Worm (Caenorhabditis elegans): ENCODE results near the gene C05E4.12.

The C05E4.12 gene

ce11 chrV:724946-725806 is 36.6 kb downstream of the C05E4.12 start:
- TF ChIP-seq lin-26 (GFP tag; IDR thresholded peaks at IDR 0.05) (peak; percentile 75; the same call in 1 of the 2 replicates), ceh-79 (tag; optimal IDR thresholded peaks at IDR 0.05) (no peak), lag-1 (GFP tag; IDR thresholded peaks at IDR 0.05) (no peak), him-1 (tag; optimal IDR thresholded peaks at IDR 0.05) (no peak), B0019.2 (GFP tag; conservative IDR thresholded peaks at IDR 0.05) (no peak), lir-1 (GFP tag; conservative IDR thresholded peaks at IDR 0.05) (no peak), ztf-3 (GFP tag; optimal IDR thresholded peaks at IDR 0.05) (no peak), hlh-12 (tag; optimal IDR thresholded peaks at IDR 0.05) (no peak), B0261.1 (tag; optimal IDR thresholded peaks at IDR 0.05) (no peak), ztf-25 (GFP tag; IDR thresholded peaks at IDR 0.05) (no peak), akir-1 (GFP tag; optimal IDR thresholded peaks at IDR 0.05) (no peak), lsl-1 (GFP tag; optimal IDR thresholded peaks at IDR 0.05) (no peak), mcd-1 (GFP tag; IDR thresholded peaks at IDR 0.05) (no peak), madf-6 (GFP tag; IDR thresholded peaks at IDR 0.05) (no peak), unc-62 (GFP tag; optimal IDR thresholded peaks at IDR 0.05) (no peak), atf-7 (tag; optimal IDR thresholded peaks at IDR 0.05) (no peak), zim-3 (tag; optimal IDR thresholded peaks at IDR 0.05) (no peak), F57A8.1 (GFP tag; optimal IDR thresholded peaks at IDR 0.05) (no peak), hsf-1 (GFP tag; IDR thresholded peaks at IDR 0.05) (no peak), T26A5.8 (tag; optimal IDR thresholded peaks at IDR 0.05) (no peak), ceh-40 (GFP tag; IDR thresholded peaks at IDR 0.05) (0 out of 2 replicates have a peak, but pooled peaks have one; percentile 5), Y67H2A.10 (GFP tag; conservative IDR thresholded peaks at IDR 0.05) (no peak), snpc-3.4 (tag; optimal IDR thresholded peaks at IDR 0.05) (no peak), Y56A3A.18 (GFP tag; IDR thresholded peaks at IDR 0.05) (no peak), D2030.7 (GFP tag; IDR thresholded peaks at IDR 0.05) (no peak), tbx-9 (tag; optimal IDR thresholded peaks at IDR 0.05; ENCODE audit: borderline replicate concordance) (no peak), hrde-1 (tag; optimal IDR thresholded peaks at IDR 0.05; ENCODE audit: borderline replicate concordance) (no peak), ceh-58 (GFP tag; IDR thresholded peaks at IDR 0.05) (0 out of 2 replicates have a peak, but pooled peaks have one; percentile 16), chd-7 (tag; optimal IDR thresholded peaks at IDR 0.05) (no peak), bed-1 (GFP tag; IDR thresholded peaks at IDR 0.05) (no peak), nhr-120 (GFP tag; IDR thresholded peaks at IDR 0.05) (no peak), mes-4 (tag; optimal IDR thresholded peaks at IDR 0.05) (no peak), lsy-27 (tag; optimal IDR thresholded peaks at IDR 0.05; ENCODE audit: borderline replicate concordance, insufficient read depth) (no peak), F52B5.7 (tag; optimal IDR thresholded peaks at IDR 0.05) (no peak), sdz-38 (tag; optimal IDR thresholded peaks at IDR 0.05) (no peak), aptf-2 (GFP tag; conservative IDR thresholded peaks at IDR 0.05) (no peak), cebp-2 (GFP tag; IDR thresholded peaks at IDR 0.05) (no peak), madf-8 (GFP tag; conservative IDR thresholded peaks at IDR 0.05) (no peak), bed-2 (GFP tag; IDR thresholded peaks at IDR 0.05) (no peak), ztf-22 (GFP tag; optimal IDR thresholded peaks at IDR 0.05) (no peak), B0336.3 (GFP tag; IDR thresholded peaks at IDR 0.05) (peak; percentile 6), F57C9.4 (tag; optimal IDR thresholded peaks at IDR 0.05) (no peak), cebp-1 (GFP tag; IDR thresholded peaks at IDR 0.05) (no peak), cebp-1 (tag; optimal IDR thresholded peaks at IDR 0.05) (peak; percentile 6), ztf-6 (GFP tag; IDR thresholded peaks at IDR 0.05) (no peak), ceh-27 (GFP tag; optimal IDR thresholded peaks at IDR 0.05) (no peak), ZK185.1 (tag; optimal IDR thresholded peaks at IDR 0.05; ENCODE audit: poor library complexity, severe bottlenecking) (peak; percentile 67)
